Worm (Caenorhabditis elegans) whole organism, L1 larva: ENCODE results near the gene Y73B6BL.288.
A peak's percentile ranks its signal among the peaks of the same experiment; 100 is the strongest.

Experiments
- C04F5.9 ChIP-seq: sonication (generic microtip); optimal IDR thresholded peaks from 2 replicates; lab custom pipeline; 2016; ENCODE audit warnings: missing genetic modification characterization, missing compliant biosample characterization
- C34B4.2 ChIP-seq: sonication (generic microtip); optimal IDR thresholded peaks from 2 replicates; lab custom pipeline; 2017; ENCODE audit warnings: mild to moderate bottlenecking, missing genetic modification characterization, missing compliant biosample characterization
- F16B12.6 ChIP-seq: fragments of 150-350 bp; optimal IDR thresholded peaks from 2 replicates; lab custom pipeline; 2014; ENCODE audit warnings: missing biosample characterization, missing genetic modification characterization
- Y116A8C.19 ChIP-seq: sonication (generic microtip); optimal IDR thresholded peaks from 2 replicates; lab custom pipeline; 2016; ENCODE audit warnings: missing compliant biosample characterization, missing genetic modification characterization, borderline replicate concordance
- alr-1 ChIP-seq: fragments of 200-800 bp; sonication (Bioruptor generic); optimal IDR thresholded peaks from 2 replicates; lab custom pipeline; 2018; ENCODE audit warnings: borderline replicate concordance, mild to moderate bottlenecking, missing genetic modification characterization, missing compliant biosample characterization
- ces-1 ChIP-seq: fragments of 150-350 bp; optimal IDR thresholded peaks from 2 replicates; lab custom pipeline; 2014; ENCODE audit warnings: missing biosample characterization, missing genetic modification reagents, missing genetic modification characterization
- dsc-1 ChIP-seq: sonication (generic microtip); optimal IDR thresholded peaks from 2 replicates; lab custom pipeline; 2016; ENCODE audit warnings: mild to moderate bottlenecking, missing genetic modification characterization, missing compliant biosample characterization
- efl-1 ChIP-seq, 4 experiments: fragments of 150-350 bp; optimal IDR thresholded peaks in 3 of 4; peaks in 1 of 4; 1 replicate in 1 of 4; 2 replicates in 3 of 4; lab custom pipeline; 2014; ENCODE audit warnings: missing biosample characterization in 2 of 4, missing genetic modification characterization in 2 of 4, missing genetic modification reagents in 2 of 4
- egl-13 ChIP-seq: sonication (generic microtip); optimal IDR thresholded peaks from 2 replicates; lab custom pipeline; 2016; ENCODE audit warnings: missing genotype, missing genetic modification reagents, missing genetic modification characterization, missing compliant biosample characterization
- fkh-10 ChIP-seq: sonication (generic microtip); optimal IDR thresholded peaks from 2 replicates; lab custom pipeline; 2017; ENCODE audit warnings: missing biosample characterization, missing genetic modification reagents, missing genetic modification characterization
- fkh-8 ChIP-seq: sonication (generic microtip); optimal IDR thresholded peaks from 2 replicates; lab custom pipeline; 2016; ENCODE audit warnings: mild to moderate bottlenecking, missing genetic modification characterization, missing compliant biosample characterization
- fos-1 ChIP-seq: fragments of 150-350 bp; optimal IDR thresholded peaks from 2 replicates; lab custom pipeline; 2014; ENCODE audit warnings: missing biosample characterization, missing genetic modification characterization
- hlh-4 ChIP-seq: sonication (generic microtip); optimal IDR thresholded peaks from 2 replicates; lab custom pipeline; 2016; ENCODE audit warnings: mild to moderate bottlenecking, missing genetic modification characterization, missing compliant biosample characterization
- hpl-2 ChIP-seq: fragments of 150-350 bp; optimal IDR thresholded peaks from 2 replicates; lab custom pipeline; 2014; ENCODE audit warnings: missing biosample characterization, missing genetic modification reagents, missing genetic modification characterization
- isw-1 ChIP-seq: fragments of 200-800 bp; sonication (Bioruptor generic); IDR thresholded peaks from 2 replicates; pipeline ENCODE4 v1.3.6; 2022; ENCODE audit warnings: missing genetic modification characterization, missing compliant biosample characterization
- jun-1 ChIP-seq: fragments of 150-350 bp; optimal IDR thresholded peaks from 2 replicates; lab custom pipeline; 2014; ENCODE audit warnings: missing biosample characterization, missing genetic modification reagents, missing genetic modification characterization
- lin-35 ChIP-seq, 2 experiments: fragments of 150-350 bp; optimal IDR thresholded peaks; 2 replicates each; lab custom pipeline; 2014; ENCODE audit warnings: missing biosample characterization in 2 of 2, missing genetic modification characterization in 2 of 2, missing genetic modification reagents in 2 of 2
- lir-3 ChIP-seq: sonication (generic microtip); optimal IDR thresholded peaks from 2 replicates; lab custom pipeline; 2016; ENCODE audit warnings: mild to moderate bottlenecking, missing genetic modification characterization, moderate library complexity, missing compliant biosample characterization; ENCODE audit not compliant: poor library complexity
- lsy-2 ChIP-seq, 2 experiments: fragments of 150-350 bp; optimal IDR thresholded peaks; 2 replicates each; lab custom pipeline; 2014; ENCODE audit warnings: missing biosample characterization in 2 of 2, missing genetic modification characterization in 2 of 2
- mdl-1 ChIP-seq, 2 experiments: fragments of 150-350 bp; optimal IDR thresholded peaks; 2 replicates each; lab custom pipeline; 2014 to 2017; ENCODE audit warnings: missing biosample characterization in 2 of 2, missing genetic modification characterization in 2 of 2, inconsistent platforms in 1 of 2
- mep-1 ChIP-seq: fragments of 150-350 bp; optimal IDR thresholded peaks from 2 replicates; lab custom pipeline; 2014; ENCODE audit warnings: missing biosample characterization, missing genetic modification characterization
- nhr-12 ChIP-seq: sonication (generic microtip); optimal IDR thresholded peaks from 2 replicates; lab custom pipeline; 2017; ENCODE audit warnings: missing biosample characterization, missing genetic modification characterization
- nhr-19 ChIP-seq: fragments of 200-800 bp; sonication (Bioruptor generic); conservative IDR thresholded peaks from 2 replicates; pipeline ENCODE4 v1.3.6; 2022; ENCODE audit warnings: missing genetic modification characterization, missing compliant biosample characterization
- nhr-20 ChIP-seq: sonication (generic microtip); optimal IDR thresholded peaks from 2 replicates; lab custom pipeline; 2016; ENCODE audit warnings: mild to moderate bottlenecking, missing genetic modification characterization, missing compliant biosample characterization
- nhr-237 ChIP-seq: fragments of 150-350 bp; optimal IDR thresholded peaks from 2 replicates; lab custom pipeline; 2014; ENCODE audit warnings: missing biosample characterization, missing genetic modification characterization
- nhr-71 ChIP-seq: sonication (generic microtip); optimal IDR thresholded peaks from 2 replicates; lab custom pipeline; 2016; ENCODE audit warnings: mild to moderate bottlenecking, missing genetic modification characterization, moderate library complexity, missing compliant biosample characterization
- nhr-77 ChIP-seq: fragments of 150-350 bp; optimal IDR thresholded peaks from 2 replicates; lab custom pipeline; 2014; ENCODE audit warnings: missing biosample characterization, missing genetic modification characterization
- nhr-84 ChIP-seq: sonication (generic microtip); optimal IDR thresholded peaks from 2 replicates; lab custom pipeline; 2017; ENCODE audit warnings: missing biosample characterization, missing genetic modification characterization
- pax-3 ChIP-seq: fragments of 200-800 bp; sonication (Bioruptor generic); optimal IDR thresholded peaks from 2 replicates; lab custom pipeline; 2018; ENCODE audit warnings: mild to moderate bottlenecking, missing genetic modification characterization, moderate library complexity, missing compliant biosample characterization
- skn-1 ChIP-seq: fragments of 150-350 bp; optimal IDR thresholded peaks from 2 replicates; lab custom pipeline; 2014; ENCODE audit warnings: missing biosample characterization, missing genetic modification characterization
- snpc-4 ChIP-seq: fragments of 150-350 bp; optimal IDR thresholded peaks from 2 replicates; lab custom pipeline; 2014; ENCODE audit warnings: missing biosample characterization, missing genetic modification characterization
- sptf-1 ChIP-seq: fragments of 150-350 bp; optimal IDR thresholded peaks from 2 replicates; lab custom pipeline; 2014; ENCODE audit warnings: missing biosample characterization, missing genetic modification characterization
- swsn-7 ChIP-seq: sonication (generic microtip); optimal IDR thresholded peaks from 2 replicates; lab custom pipeline; 2016; ENCODE audit warnings: missing genetic modification characterization, missing compliant biosample characterization
- tlp-1 ChIP-seq: fragments of 150-350 bp; optimal IDR thresholded peaks from 2 replicates; lab custom pipeline; 2014; ENCODE audit warnings: missing biosample characterization, missing genetic modification characterization
- unc-130 ChIP-seq: fragments of 150-350 bp; optimal IDR thresholded peaks from 2 replicates; lab custom pipeline; 2017; ENCODE audit warnings: missing biosample characterization, missing genetic modification characterization, inconsistent platforms
- unc-62 ChIP-seq: fragments of 150-350 bp; optimal IDR thresholded peaks from 2 replicates; lab custom pipeline; 2014; ENCODE audit warnings: missing biosample characterization, missing genetic modification reagents, missing genetic modification characterization
- unc-86 ChIP-seq: sonication (generic microtip); optimal IDR thresholded peaks from 2 replicates; lab custom pipeline; 2016; ENCODE audit warnings: missing genetic modification characterization, missing compliant biosample characterization
- zip-4 ChIP-seq: fragments of 200-800 bp; sonication (Bioruptor generic); optimal IDR thresholded peaks from 2 replicates; lab custom pipeline; 2018; ENCODE audit warnings: mild to moderate bottlenecking, missing genetic modification characterization, moderate library complexity, missing compliant biosample characterization

The Y73B6BL.288 gene

ce11 chrIV:6376473-6377115 lies 34.3 kb upstream of the Y73B6BL.288 start, which contains the start of the genes hrpf-2 and bli-6 (continued):
- TF ChIP-seq nhr-20 (tag; lab: Kevin White, UChicago) (peak; percentile 78), lin-35 (GFP tag; optimal IDR thresholded peaks at IDR 0.05; lab: Kevin White, UChicago) (peak; percentile 85 to 91), fkh-8 (peak; percentile 64), mdl-1 (tag; optimal IDR thresholded peaks at IDR 0.05; lab: Kevin White, UChicago) (peak in 1 of 2 experiments; percentile 54), nhr-19 (GFP tag; lab: Robert Waterston, UW) (peak; percentile 72), tlp-1 (tag; lab: Kevin White, UChicago) (no peak), nhr-84 (tag; lab: Kevin White, UChicago) (no peak), unc-130 (tag; lab: Kevin White, UChicago) (peak; percentile 34), alr-1 (no peak), nhr-71 (peak; percentile 89), zip-4 (GFP tag; lab: Kevin White, UChicago) (peak; percentile 3), Y116A8C.19 (tag; lab: Kevin White, UChicago) (no peak), sptf-1 (tag; lab: Kevin White, UChicago) (no peak), F16B12.6 (tag; lab: Kevin White, UChicago) (peak; percentile 95), snpc-4 (tag; lab: Kevin White, UChicago) (peak; percentile 59), ces-1 (GFP tag; lab: Kevin White, UChicago) (no peak), fkh-10 (GFP tag; lab: Kevin White, UChicago) (no peak), swsn-7 (tag; lab: Kevin White, UChicago) (peak; percentile 72), mep-1 (tag; lab: Kevin White, UChicago) (peak; percentile 92), hlh-4 (tag; lab: Kevin White, UChicago) (no peak), jun-1 (tag; lab: Kevin White, UChicago) (peak; percentile 39), fos-1 (tag; lab: Kevin White, UChicago) (peak; percentile 14), nhr-237 (no peak), C04F5.9 (tag; lab: Kevin White, UChicago) (peak; percentile 53), efl-1 (optimal IDR thresholded peaks at IDR 0.05; lab: Kevin White, UChicago) (peak; percentile 87), efl-1 (GFP tag; optimal IDR thresholded peaks at IDR 0.05 in 1 of 2; lab: Kevin White, UChicago) (peak; percentile 83 to 98), skn-1 (tag; lab: Kevin White, UChicago) (peak; percentile 91), nhr-77 (tag; lab: Kevin White, UChicago) (peak; percentile 58), unc-86 (tag; lab: Kevin White, UChicago) (peak; percentile 77), lsy-2 (tag; optimal IDR thresholded peaks at IDR 0.05; lab: Kevin White, UChicago) (peak; percentile 83 to 91), nhr-12 (tag; lab: Kevin White, UChicago) (no peak), lir-3 (peak; percentile 57), C34B4.2 (tag; lab: Kevin White, UChicago) (no peak), dsc-1 (peak; percentile 72), hpl-2 (GFP tag; lab: Kevin White, UChicago) (no peak)

- TF ChIP-seq efl-1 (optimal IDR thresholded peaks at IDR 0.05; lab: Kevin White, UChicago): no peak
- TF ChIP-seq efl-1 (GFP tag; optimal IDR thresholded peaks at IDR 0.05 in 1 of 2; lab: Kevin White, UChicago): peak in 1 of 2 experiments; percentile 8
- no peak for TF ChIP-seq nhr-12 (tag; lab: Kevin White, UChicago)
These were observed 31.4 kb upstream of the Y73B6BL.288 start for ce11 chrIV:6373721-6374120.

DNA sequence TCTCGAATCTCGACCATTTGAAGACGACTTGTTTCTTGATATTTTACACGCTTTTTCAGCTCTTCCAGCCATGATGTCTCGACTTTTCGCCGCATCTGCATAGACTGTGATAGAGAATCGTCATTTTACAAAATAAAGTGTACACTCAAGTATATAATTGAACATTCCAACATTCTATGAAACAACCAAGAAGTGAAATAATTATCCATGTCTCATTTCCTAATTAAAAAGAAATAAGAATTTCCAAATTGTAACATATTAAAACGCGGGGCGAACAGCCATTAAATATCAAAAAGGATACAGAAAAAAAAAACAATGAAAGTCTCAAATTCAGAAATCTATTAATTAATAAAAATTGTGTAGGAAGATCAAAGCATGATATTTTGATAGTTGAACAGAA lies 30.7 kb upstream of the Y73B6BL.288 start, which contains the start of gene smg-3:
smg-3 (minus strand) TSS at position 101 of the 400 bp plus-strand sequence.
- TF ChIP-seq egl-13 (tag; lab: Kevin White, UChicago): no peak
- TF ChIP-seq fkh-8: no peak
- TF ChIP-seq C04F5.9 (tag; lab: Kevin White, UChicago): no peak
- TF ChIP-seq unc-62 (GFP tag; lab: Kevin White, UChicago): no peak
- no peak for TF ChIP-seq lir-3
- no peak for TF ChIP-seq nhr-84 (tag; lab: Kevin White, UChicago)
- no peak for TF ChIP-seq pax-3 (tag; lab: Kevin White, UChicago)
- TF ChIP-seq mep-1 (tag; lab: Kevin White, UChicago): no peak
- TF ChIP-seq isw-1: no peak
- TF ChIP-seq jun-1 (tag; lab: Kevin White, UChicago): no peak
- no peak for TF ChIP-seq sptf-1 (tag; lab: Kevin White, UChicago)
- no peak for TF ChIP-seq dsc-1
